ENCODE assay signal across 2 fruit fly cellular contexts in genomic region chr3L:12913609-12914266, dm6.
TF ChIP-seq lines count a peak whose summit lies in the region.

Gene CG32115 (minus strand): TSS chr3L:12913646.

TF ChIP-seq in whole organism, embryonic, 481 proteins besides CTCF, POLR2A, EP300 and RAD21 (continued from another document and continues in another):
- TF ChIP-seq nerfin-1 (tag; optimal IDR thresholded peaks at IDR 0.05; lab: Kevin White, UChicago) (no peak), CG2202 (tag; optimal IDR thresholded peaks at IDR 0.05; lab: Kevin White, UChicago) (no peak), CG12744 (GFP tag; optimal IDR thresholded peaks at IDR 0.05; lab: Kevin White, UChicago) (peak; percentile 88), CG17802 (tag; optimal IDR thresholded peaks at IDR 0.05; lab: Kevin White, UChicago) (peak; percentile 70), salm (tag; optimal IDR thresholded peaks at IDR 0.05; lab: Kevin White, UChicago) (peak; percentile 91), p53 (GFP tag; optimal IDR thresholded peaks at IDR 0.05; lab: Kevin White, UChicago) (peak; percentile 43), chif (GFP tag; optimal IDR thresholded peaks at IDR 0.05; lab: Kevin White, UChicago) (peak; percentile 89 to 93), tna (GFP tag; IDR thresholded peaks at IDR 0.05; lab: Robert Waterston, UW; ENCODE audit: partially characterized antibody) (no peak), HLH54F (GFP tag; optimal IDR thresholded peaks at IDR 0.05; lab: Kevin White, UChicago) (peak; percentile 90), pb (GFP tag; optimal IDR thresholded peaks at IDR 0.05; lab: Kevin White, UChicago) (peak; percentile 76), bab2 (GFP tag; optimal IDR thresholded peaks at IDR 0.05; lab: Kevin White, UChicago) (peak; percentile 92), CG8290 (GFP tag; optimal IDR thresholded peaks at IDR 0.05; lab: Kevin White, UChicago) (peak; percentile 71), CG8290 (tag; optimal IDR thresholded peaks at IDR 0.05; lab: Kevin White, UChicago) (peak in 1 of 2 experiments; percentile 98), Doc2 (GFP tag; IDR thresholded peaks at IDR 0.05; lab: Robert Waterston, UW) (peak; percentile 67; the same call in 1 of the 2 replicates), Ptx1 (GFP tag; IDR thresholded peaks at IDR 0.05; lab: Robert Waterston, UW) (peak; percentile 96), dan (GFP tag; IDR thresholded peaks at IDR 0.05; lab: Robert Waterston, UW) (peak; percentile 30; the same call in 1 of the 2 replicates), CG10321 (GFP tag; IDR thresholded peaks at IDR 0.05; lab: Robert Waterston, UW) (peak; percentile 70), Hr78 (GFP tag; optimal IDR thresholded peaks at IDR 0.05; lab: Kevin White, UChicago) (no peak), CG10366 (GFP tag; IDR thresholded peaks at IDR 0.05; lab: Robert Waterston, UW) (peak; percentile 95), CG5245 (GFP tag; optimal IDR thresholded peaks at IDR 0.05; lab: Kevin White, UChicago) (peak; percentile 88), lilli (GFP tag; optimal IDR thresholded peaks at IDR 0.05; lab: Kevin White, UChicago) (peak; percentile 95), Stat92E (GFP tag; optimal IDR thresholded peaks at IDR 0.05; lab: Kevin White, UChicago) (no peak), ham (GFP tag; IDR thresholded peaks at IDR 0.05; lab: Robert Waterston, UW) (peak; percentile 81; the same call in 1 of the 2 replicates), slp2 (GFP tag; optimal IDR thresholded peaks at IDR 0.05; lab: Kevin White, UChicago) (peak; percentile 90), CG3995 (GFP tag; optimal IDR thresholded peaks at IDR 0.05; lab: Kevin White, UChicago) (peak; percentile 79), CG8089 (GFP tag; optimal IDR thresholded peaks at IDR 0.05; lab: Kevin White, UChicago) (peak; percentile 82), PHDP (tag; optimal IDR thresholded peaks at IDR 0.05; lab: Kevin White, UChicago) (peak; percentile 98), CG7357 (GFP tag; IDR thresholded peaks at IDR 0.05; lab: Robert Waterston, UW) (peak; percentile 86), prd (optimal IDR thresholded peaks at IDR 0.05; lab: Kevin White, UChicago) (no peak), prd (GFP tag; IDR thresholded peaks at IDR 0.05; lab: Robert Waterston, UW) (peak; percentile 96), chn (GFP tag; optimal IDR thresholded peaks at IDR 0.05; lab: Kevin White, UChicago) (peak; percentile 84), CG11696 (GFP tag; IDR thresholded peaks at IDR 0.05; lab: Robert Waterston, UW) (peak; percentile 86), CG10274 (GFP tag; optimal IDR thresholded peaks at IDR 0.05; lab: Kevin White, UChicago) (peak; percentile 82), crp (GFP tag; optimal IDR thresholded peaks at IDR 0.05; lab: Kevin White, UChicago) (peak in 1 of 2 experiments; percentile 46), sd (tag; optimal IDR thresholded peaks at IDR 0.05; lab: Kevin White, UChicago) (no peak), Fer3 (tag; optimal IDR thresholded peaks at IDR 0.05; lab: Kevin White, UChicago) (peak; percentile 97), CG2120 (GFP tag; optimal IDR thresholded peaks at IDR 0.05; lab: Kevin White, UChicago) (peak; percentile 99), Atf6 (GFP tag; IDR thresholded peaks at IDR 0.05; lab: Robert Waterston, UW) (peak; percentile 97), CG13775 (GFP tag; optimal IDR thresholded peaks at IDR 0.05; lab: Kevin White, UChicago) (peak; percentile 85), org-1 (GFP tag; optimal IDR thresholded peaks at IDR 0.05; lab: Kevin White, UChicago) (peak; percentile 83), Kr (GFP tag; optimal IDR thresholded peaks at IDR 0.05; lab: Kevin White, UChicago) (no peak), Hmr (GFP tag; optimal IDR thresholded peaks at IDR 0.05; lab: Kevin White, UChicago) (peak; percentile 95), CG9215 (GFP tag; IDR thresholded peaks at IDR 0.05; lab: Robert Waterston, UW) (peak; percentile 93), Optix (GFP tag; IDR thresholded peaks at IDR 0.05; lab: Robert Waterston, UW) (peak; percentile 36; the same call in 1 of the 3 replicates), ttk (GFP tag; IDR thresholded peaks at IDR 0.05; lab: Robert Waterston, UW) (peak; percentile 96), CG10462 (GFP tag; optimal IDR thresholded peaks at IDR 0.05; lab: Kevin White, UChicago) (peak; percentile 71), CG4424 (GFP tag; optimal IDR thresholded peaks at IDR 0.05; lab: Kevin White, UChicago) (peak; percentile 91), Abd-B (GFP tag; optimal IDR thresholded peaks at IDR 0.05; lab: Kevin White, UChicago) (peak; percentile 96), CG9727 (GFP tag; optimal IDR thresholded peaks at IDR 0.05; lab: Kevin White, UChicago) (peak; percentile 91), otp (GFP tag; IDR thresholded peaks at IDR 0.05; lab: Robert Waterston, UW) (peak; percentile 79), ara (GFP tag; IDR thresholded peaks at IDR 0.05; lab: Robert Waterston, UW) (peak; percentile 94), CG8944 (GFP tag; optimal IDR thresholded peaks at IDR 0.05; lab: Kevin White, UChicago) (peak; percentile 85), cato (GFP tag; optimal IDR thresholded peaks at IDR 0.05; lab: Kevin White, UChicago; ENCODE audit: borderline replicate concordance) (peak; percentile 83), Ets97D (GFP tag; optimal IDR thresholded peaks at IDR 0.05; lab: Kevin White, UChicago) (peak; percentile 68), Rx (GFP tag; IDR thresholded peaks at IDR 0.05; lab: Robert Waterston, UW) (peak; percentile 86), pho (GFP tag; optimal IDR thresholded peaks at IDR 0.05; lab: Kevin White, UChicago) (peak; percentile 92), gsb (GFP tag; IDR thresholded peaks at IDR 0.05; lab: Robert Waterston, UW) (peak; percentile 93), Dek (tag; optimal IDR thresholded peaks at IDR 0.05; lab: Kevin White, UChicago) (peak; percentile 95), pfk (GFP tag; optimal IDR thresholded peaks at IDR 0.05; lab: Kevin White, UChicago) (no peak), cg (GFP tag; optimal IDR thresholded peaks at IDR 0.05; lab: Kevin White, UChicago) (peak; percentile 56), CG3847 (GFP tag; IDR thresholded peaks at IDR 0.05; lab: Robert Waterston, UW) (peak; percentile 97), NK7.1 (GFP tag; optimal IDR thresholded peaks at IDR 0.05; lab: Kevin White, UChicago) (peak; percentile 82), CG8478 (optimal IDR thresholded peaks at IDR 0.05; lab: Kevin White, UChicago) (no peak), onecut (GFP tag; IDR thresholded peaks at IDR 0.05; lab: Robert Waterston, UW) (peak; percentile 85), insv (GFP tag; optimal IDR thresholded peaks at IDR 0.05; lab: Kevin White, UChicago) (no peak), tgo (GFP tag; IDR thresholded peaks at IDR 0.05; lab: Robert Waterston, UW) (peak; percentile 96)

TF ChIP-seq in whole organism, prepupa, 60 proteins besides CTCF, POLR2A, EP300 and RAD21 (continued from another document):
- peak; percentile 56 for TF ChIP-seq dac (GFP tag; optimal IDR thresholded peaks at IDR 0.05; lab: Kevin White, UChicago)
- peak; percentile 98 for TF ChIP-seq CG6163 (GFP tag; IDR thresholded peaks at IDR 0.05; lab: Robert Waterston, UW)
- TF ChIP-seq fkh (GFP tag; optimal IDR thresholded peaks at IDR 0.05; lab: Kevin White, UChicago) = peak; percentile 75
- TF ChIP-seq Sox14 (GFP tag; optimal IDR thresholded peaks at IDR 0.05; lab: Kevin White, UChicago) = peak; percentile 97
- peak; percentile 97 for TF ChIP-seq topi (GFP tag; optimal IDR thresholded peaks at IDR 0.05; lab: Kevin White, UChicago)
- TF ChIP-seq CG4318 (GFP tag; optimal IDR thresholded peaks at IDR 0.05; lab: Kevin White, UChicago) = peak; percentile 89
- TF ChIP-seq CG1621 (tag; optimal IDR thresholded peaks at IDR 0.05; lab: Kevin White, UChicago) = peak; percentile 90
- TF ChIP-seq svp (GFP tag; lab: Kevin White, UChicago) = peak; percentile 98
- TF ChIP-seq esn (GFP tag; optimal IDR thresholded peaks at IDR 0.05; lab: Kevin White, UChicago) = peak; percentile 97
